Worm (Caenorhabditis elegans): ENCODE data around the gene F41B4.1.

DNA sequence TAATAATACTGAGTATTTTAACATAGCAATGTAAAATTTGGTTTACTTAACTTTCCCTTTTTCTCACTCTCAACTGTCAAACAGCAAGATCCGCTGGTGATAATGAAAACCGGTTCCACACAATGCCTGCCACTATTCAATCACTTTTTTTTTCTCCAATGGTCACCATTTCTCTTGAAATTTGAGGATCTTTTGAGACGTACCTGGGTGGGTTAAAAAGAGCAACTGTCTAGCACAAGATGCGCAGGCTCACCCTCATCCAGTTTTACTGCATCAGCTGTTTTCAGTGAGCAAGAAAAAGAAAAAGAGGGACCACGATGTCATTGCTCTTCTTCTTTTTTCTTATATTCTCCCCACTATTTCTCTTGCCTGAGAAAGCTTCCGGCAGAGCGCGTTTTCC is 17.4 kb downstream of the F41B4.1 start:
- TF ChIP-seq him-1 (tag; optimal IDR thresholded peaks at IDR 0.05) = no peak
- TF ChIP-seq dao-5 (tag; optimal IDR thresholded peaks at IDR 0.05) = no peak
- no peak for TF ChIP-seq W03F9.2 (tag; optimal IDR thresholded peaks at IDR 0.05)
